Fruit fly (Drosophila melanogaster) whole organism, embryonic: Measurements from ENCODE around the gene CG14839.

Source experiments
- Antp ChIP-seq: fragments of 200-800 bp; sonication (Bioruptor generic); optimal IDR thresholded peaks from 3 replicates; lab custom pipeline; 2016; ENCODE audit warnings: missing biosample characterization, missing genetic modification characterization
- CG10366 ChIP-seq: fragments of 200-800 bp; sonication (Bioruptor generic); IDR thresholded peaks from 2 replicates; pipeline ENCODE4 v1.3.6; 2022; ENCODE audit warnings: missing biosample characterization, missing genetic modification characterization
- CG10543 ChIP-seq: fragments of 200-800 bp; sonication (Bioruptor generic); optimal IDR thresholded peaks from 3 replicates; lab custom pipeline; 2017; ENCODE audit warnings: missing biosample characterization, mild to moderate bottlenecking, missing genetic modification characterization, moderate library complexity
- CG14050 ChIP-seq: fragments of 200-800 bp; sonication (Bioruptor generic); IDR thresholded peaks from 3 replicates; pipeline ENCODE4 v1.3.6; 2022; ENCODE audit warnings: missing biosample characterization, missing genetic modification characterization
- CG15696 ChIP-seq: fragments of 200-800 bp; sonication (Bioruptor generic); optimal IDR thresholded peaks from 2 replicates; lab custom pipeline; 2019; ENCODE audit warnings: missing biosample characterization, mild to moderate bottlenecking, missing genetic modification characterization, moderate library complexity
- CG16813 ChIP-seq: fragments of 200-800 bp; sonication (Bioruptor generic); IDR thresholded peaks from 3 replicates; pipeline ENCODE4 v1.3.6; 2022; ENCODE audit warnings: missing biosample characterization, missing genetic modification characterization; ENCODE audit not compliant: partially characterized antibody
- CG18011 ChIP-seq: fragments of 200-800 bp; sonication (Bioruptor generic); optimal IDR thresholded peaks from 2 replicates; lab custom pipeline; 2017; ENCODE audit warnings: missing biosample characterization, missing genetic modification characterization, mild to moderate bottlenecking, moderate library complexity, missing genotype
- CG2129 ChIP-seq: fragments of 200-800 bp; sonication (Bioruptor generic); IDR thresholded peaks from 2 replicates; pipeline ENCODE4 v1.3.6; 2022; ENCODE audit warnings: missing biosample characterization, missing genetic modification characterization; ENCODE audit not compliant: partially characterized antibody
- CG31365 ChIP-seq: fragments of 200-800 bp; sonication (Bioruptor generic); optimal IDR thresholded peaks from 2 replicates; lab custom pipeline; 2018; ENCODE audit warnings: missing biosample characterization, mild to moderate bottlenecking, missing genetic modification characterization
- CG4424 ChIP-seq: fragments of 200-800 bp; sonication (Bioruptor generic); optimal IDR thresholded peaks from 3 replicates; lab custom pipeline; 2016; ENCODE audit warnings: missing biosample characterization, missing genetic modification characterization
- CG6813 ChIP-seq: fragments of 200-800 bp; sonication (Bioruptor generic); optimal IDR thresholded peaks from 2 replicates; lab custom pipeline; 2017; ENCODE audit warnings: missing biosample characterization, missing genetic modification characterization, mild to moderate bottlenecking, moderate library complexity, missing genetic modification reagents
- CG8290 ChIP-seq, 3 experiments: fragments of 200-800 bp; sonication (Bioruptor generic); optimal IDR thresholded peaks; 2 replicates each; lab custom pipeline; 2016 to 2019; ENCODE audit warnings: missing biosample characterization in 3 of 3, missing genetic modification characterization in 3 of 3, mild to moderate bottlenecking in 2 of 3, moderate library complexity in 1 of 3
- CG9817 ChIP-seq: fragments of 200-800 bp; sonication (Bioruptor generic); optimal IDR thresholded peaks from 2 replicates; lab custom pipeline; 2018; ENCODE audit warnings: missing biosample characterization, mild to moderate bottlenecking, missing genetic modification characterization, moderate library complexity
- Elba2 ChIP-seq: fragments of 200-800 bp; sonication (Bioruptor generic); optimal IDR thresholded peaks from 3 replicates; lab custom pipeline; 2016; ENCODE audit warnings: missing biosample characterization, missing genetic modification characterization
- Ets65A ChIP-seq: fragments of 200-800 bp; sonication (Bioruptor generic); peaks from one replicate; lab custom pipeline; 2016; ENCODE audit warnings: missing biosample characterization, missing genetic modification characterization
- GATAe ChIP-seq: fragments of 200-800 bp; sonication (Bioruptor generic); conservative IDR thresholded peaks from 2 replicates; pipeline ENCODE4 v1.3.6; 2022; ENCODE audit warnings: missing biosample characterization, missing genetic modification characterization
- Hr39 ChIP-seq: fragments of >200 bp; optimal IDR thresholded peaks from 2 replicates; lab custom pipeline; 2017
- Jarid2 ChIP-seq: fragments of 200-800 bp; sonication (Bioruptor generic); optimal IDR thresholded peaks from 3 replicates; lab custom pipeline; 2017; ENCODE audit warnings: mild to moderate bottlenecking, missing biosample characterization, missing genetic modification reagents, missing genetic modification characterization
- Kr ChIP-seq: fragments of 200-800 bp; sonication (Bioruptor generic); optimal IDR thresholded peaks from 2 replicates; lab custom pipeline; 2017; ENCODE audit warnings: missing biosample characterization, mild to moderate bottlenecking, missing genetic modification characterization
- Lhr ChIP-seq: fragments of 200-800 bp; sonication (Bioruptor generic); optimal IDR thresholded peaks from 3 replicates; lab custom pipeline; 2017; ENCODE audit warnings: mild to moderate bottlenecking, missing biosample characterization, missing genetic modification reagents, missing genetic modification characterization
- Mes4 ChIP-seq: fragments of 200-800 bp; sonication (Bioruptor generic); optimal IDR thresholded peaks from 2 replicates; lab custom pipeline; 2016; ENCODE audit warnings: missing biosample characterization, missing genetic modification characterization
- Myb ChIP-seq: fragments of 200-800 bp; sonication (Bioruptor generic); optimal IDR thresholded peaks from 2 replicates; lab custom pipeline; 2016; ENCODE audit warnings: missing biosample characterization, missing genetic modification characterization
- Oaz ChIP-seq: fragments of 200-800 bp; sonication (Bioruptor generic); IDR thresholded peaks from 2 replicates; pipeline ENCODE4 v1.3.6; 2022; ENCODE audit warnings: missing biosample characterization, missing genetic modification characterization
- YL-1 ChIP-seq: fragments of 200-800 bp; sonication (Bioruptor generic); optimal IDR thresholded peaks from 3 replicates; lab custom pipeline; 2017; ENCODE audit warnings: missing biosample characterization, mild to moderate bottlenecking, missing genetic modification characterization
- amos ChIP-seq: fragments of 200-800 bp; sonication (Bioruptor generic); IDR thresholded peaks from 2 replicates; pipeline ENCODE4 v1.3.6; 2022; ENCODE audit warnings: missing biosample characterization, missing genetic modification characterization; ENCODE audit not compliant: partially characterized antibody
- ara ChIP-seq: fragments of 200-800 bp; sonication (Bioruptor generic); IDR thresholded peaks from 2 replicates; pipeline ENCODE4 v1.3.6; 2022; ENCODE audit warnings: missing biosample characterization, missing genetic modification characterization
- ash1 ChIP-seq: fragments of 200-800 bp; sonication (Bioruptor generic); optimal IDR thresholded peaks from 2 replicates; lab custom pipeline; 2018; ENCODE audit warnings: missing biosample characterization, mild to moderate bottlenecking, missing genetic modification characterization
- ato ChIP-seq: fragments of 200-800 bp; sonication (Bioruptor generic); IDR thresholded peaks from 2 replicates; pipeline ENCODE4 v1.3.6; 2022; ENCODE audit warnings: missing biosample characterization, missing genetic modification characterization; ENCODE audit not compliant: partially characterized antibody
- bowl ChIP-seq: fragments of 200-800 bp; sonication (Bioruptor generic); IDR thresholded peaks from 2 replicates; pipeline ENCODE4 v1.3.6; 2022; ENCODE audit warnings: missing biosample characterization, missing genetic modification characterization
- bsh ChIP-seq, 2 experiments: fragments of 200-800 bp; sonication (Bioruptor generic); optimal IDR thresholded peaks; 2 replicates each; lab custom pipeline; 2017 to 2018; ENCODE audit warnings: mild to moderate bottlenecking in 2 of 2, missing biosample characterization in 2 of 2, missing genetic modification characterization in 2 of 2, moderate library complexity in 1 of 2
- cato ChIP-seq: fragments of 200-800 bp; sonication (Bioruptor generic); optimal IDR thresholded peaks from 2 replicates; lab custom pipeline; 2016; ENCODE audit warnings: missing biosample characterization, missing genetic modification characterization, borderline replicate concordance
- croc ChIP-seq: fragments of 200-800 bp; sonication (Bioruptor generic); conservative IDR thresholded peaks from 3 replicates; pipeline ENCODE4 v1.3.6; 2022; ENCODE audit warnings: missing biosample characterization, missing genetic modification characterization
- fd3F ChIP-seq: fragments of 200-800 bp; sonication (Bioruptor generic); optimal IDR thresholded peaks from 2 replicates; lab custom pipeline; 2018; ENCODE audit warnings: missing biosample characterization, mild to moderate bottlenecking, missing genetic modification characterization, moderate library complexity
- fd96Cb ChIP-seq: fragments of 200-800 bp; sonication (Bioruptor generic); optimal IDR thresholded peaks from 2 replicates; lab custom pipeline; 2018; ENCODE audit warnings: missing biosample characterization, mild to moderate bottlenecking, missing genetic modification characterization, moderate library complexity
- gcm ChIP-seq: fragments of 200-800 bp; sonication (Bioruptor generic); optimal IDR thresholded peaks from 2 replicates; lab custom pipeline; 2019; ENCODE audit warnings: missing biosample characterization, mild to moderate bottlenecking, missing genetic modification characterization, moderate library complexity
- gfzf ChIP-seq: fragments of 200-800 bp; sonication (Bioruptor generic); optimal IDR thresholded peaks from 2 replicates; lab custom pipeline; 2016; ENCODE audit warnings: missing biosample characterization, mild to moderate bottlenecking, missing genetic modification characterization, moderate library complexity
- gsb ChIP-seq: fragments of 200-800 bp; sonication (Bioruptor generic); IDR thresholded peaks from 2 replicates; pipeline ENCODE4 v1.3.6; 2022; ENCODE audit warnings: missing biosample characterization, missing genetic modification characterization
- mirr ChIP-seq: fragments of 200-800 bp; sonication (Bioruptor generic); optimal IDR thresholded peaks from 3 replicates; lab custom pipeline; 2018; ENCODE audit warnings: missing biosample characterization, mild to moderate bottlenecking, missing genetic modification characterization
- nerfin-1 ChIP-seq: fragments of 200-800 bp; sonication (Bioruptor generic); optimal IDR thresholded peaks from 3 replicates; lab custom pipeline; 2019; ENCODE audit warnings: missing biosample characterization, mild to moderate bottlenecking, missing genetic modification characterization, moderate library complexity
- nmo ChIP-seq: fragments of 200-800 bp; sonication (Bioruptor generic); optimal IDR thresholded peaks from 2 replicates; lab custom pipeline; 2018; ENCODE audit warnings: missing biosample characterization, mild to moderate bottlenecking, missing genetic modification characterization, moderate library complexity
- repo ChIP-seq: fragments of 200-800 bp; sonication (Bioruptor generic); optimal IDR thresholded peaks from 2 replicates; lab custom pipeline; 2016; ENCODE audit warnings: missing biosample characterization, missing genetic modification characterization
- schlank ChIP-seq: fragments of 200-800 bp; sonication (Bioruptor generic); optimal IDR thresholded peaks from 2 replicates; lab custom pipeline; 2018; ENCODE audit warnings: missing biosample characterization, mild to moderate bottlenecking, missing genetic modification characterization
- sob ChIP-seq: fragments of 200-800 bp; sonication (Bioruptor generic); IDR thresholded peaks from 2 replicates; pipeline ENCODE4 v1.3.6; 2022; ENCODE audit warnings: missing biosample characterization, missing genetic modification characterization
- sqz ChIP-seq: fragments of 200-800 bp; sonication (Bioruptor generic); optimal IDR thresholded peaks from 3 replicates; lab custom pipeline; 2018; ENCODE audit warnings: missing biosample characterization, mild to moderate bottlenecking, missing genetic modification characterization
- sr ChIP-seq: fragments of 200-800 bp; sonication (Bioruptor generic); IDR thresholded peaks from 3 replicates; pipeline ENCODE4 v1.3.6; 2022; ENCODE audit warnings: missing biosample characterization, missing genetic modification characterization
- ssp ChIP-seq: fragments of 200-800 bp; sonication (Bioruptor generic); IDR thresholded peaks from 2 replicates; pipeline ENCODE4 v1.3.6; 2022; ENCODE audit warnings: missing biosample characterization, missing genetic modification characterization
- tgo ChIP-seq: fragments of 200-800 bp; sonication (Bioruptor generic); IDR thresholded peaks from 3 replicates; pipeline ENCODE4 v1.3.6; 2022; ENCODE audit warnings: missing biosample characterization, missing genetic modification characterization
- trem ChIP-seq: fragments of 200-800 bp; optimal IDR thresholded peaks from 3 replicates; lab custom pipeline; 2019; ENCODE audit warnings: missing biosample characterization, mild to moderate bottlenecking, missing genetic modification characterization, moderate library complexity
- ttk ChIP-seq: fragments of 200-800 bp; sonication (Bioruptor generic); IDR thresholded peaks from 2 replicates; pipeline ENCODE4 v2.1.2; 2022; ENCODE audit warnings: missing biosample characterization, missing genetic modification characterization
- twi ChIP-seq: fragments of 200-800 bp; optimal IDR thresholded peaks from 2 replicates; lab custom pipeline; 2019; ENCODE audit warnings: missing biosample characterization, mild to moderate bottlenecking, missing genetic modification characterization, moderate library complexity
- yki ChIP-seq: fragments of >200 bp; optimal IDR thresholded peaks from 3 replicates; lab custom pipeline; 2018

The CG14839 gene

DNA sequence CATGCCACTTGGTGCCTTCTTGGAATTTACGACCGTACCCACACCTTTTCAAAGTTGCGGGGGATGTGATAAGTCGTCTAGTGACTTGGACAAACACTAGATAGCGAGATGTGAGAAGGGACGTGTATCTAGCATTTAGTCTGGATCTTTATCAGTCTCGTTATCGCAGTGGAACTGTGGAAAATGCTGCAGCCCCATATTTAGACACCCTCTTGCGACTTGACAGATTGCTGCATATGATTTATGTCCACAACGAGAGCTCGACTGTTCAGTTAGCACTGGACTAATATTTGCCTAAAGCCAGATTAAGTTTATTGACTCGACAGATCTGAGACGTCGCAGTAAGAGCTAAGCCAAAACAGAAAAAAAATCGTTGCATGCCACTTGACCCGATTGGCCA lies 37.7 kb downstream of the CG14839 start (continued):
- TF ChIP-seq gfzf (GFP tag; lab: Kevin White, UChicago) (no peak), ttk (GFP tag; lab: Robert Waterston, UW) (no peak), trem (no peak), fd3F (GFP tag; lab: Kevin White, UChicago) (no peak), tgo (GFP tag; lab: Robert Waterston, UW) (no peak), CG15696 (tag; lab: Kevin White, UChicago) (peak; percentile 37), gsb (GFP tag; lab: Robert Waterston, UW) (no peak), Oaz (GFP tag; lab: Robert Waterston, UW) (no peak), ash1 (no peak), CG2129 (GFP tag; lab: Robert Waterston, UW) (no peak), bowl (GFP tag; lab: Robert Waterston, UW) (no peak), nerfin-1 (tag; lab: Kevin White, UChicago) (peak; percentile 53), repo (GFP tag; lab: Kevin White, UChicago) (no peak), ato (GFP tag; lab: Robert Waterston, UW) (no peak), nmo (no peak), YL-1 (GFP tag; lab: Kevin White, UChicago) (no peak), schlank (tag; lab: Kevin White, UChicago) (no peak), ssp (no peak), mirr (GFP tag; lab: Kevin White, UChicago) (peak; percentile 12), twi (tag; lab: Kevin White, UChicago) (no peak), CG10543 (peak; percentile 38), CG4424 (GFP tag; lab: Kevin White, UChicago) (no peak), bsh (GFP tag; optimal IDR thresholded peaks at IDR 0.05; lab: Kevin White, UChicago) (peak in 1 of 2 experiments; percentile 43), GATAe (GFP tag; lab: Robert Waterston, UW) (no peak), yki (no peak), Jarid2 (GFP tag; lab: Kevin White, UChicago) (peak; percentile 27), Elba2 (no peak), CG14050 (GFP tag; lab: Robert Waterston, UW) (no peak), CG16813 (no peak), Antp (no peak), croc (GFP tag; lab: Robert Waterston, UW) (no peak), CG6813 (GFP tag; lab: Kevin White, UChicago) (peak; percentile 76), ara (GFP tag; lab: Robert Waterston, UW) (no peak), sob (GFP tag; lab: Robert Waterston, UW) (no peak), cato (GFP tag; lab: Kevin White, UChicago) (no peak), CG10366 (GFP tag; lab: Robert Waterston, UW) (no peak), Ets65A (GFP tag; lab: Kevin White, UChicago) (no peak), gcm (GFP tag; lab: Kevin White, UChicago) (peak; percentile 30), Hr39 (no peak), Lhr (no peak), CG18011 (GFP tag; lab: Kevin White, UChicago) (no peak), CG8290 (GFP tag; optimal IDR thresholded peaks at IDR 0.05; lab: Kevin White, UChicago) (no peak), CG8290 (tag; optimal IDR thresholded peaks at IDR 0.05; lab: Kevin White, UChicago) (peak in 1 of 2 experiments; percentile 16), Kr (no peak), sqz (GFP tag; lab: Kevin White, UChicago) (peak; percentile 60), Myb (GFP tag; lab: Kevin White, UChicago) (no peak), fd96Cb (tag; lab: Kevin White, UChicago) (no peak), Mes4 (GFP tag; lab: Kevin White, UChicago) (no peak), amos (GFP tag; lab: Robert Waterston, UW) (no peak), CG31365 (peak; percentile 71), sr (GFP tag; lab: Robert Waterston, UW) (no peak), CG9817 (tag; lab: Kevin White, UChicago) (no peak)
